Worm (Caenorhabditis elegans): Measurements from ENCODE around the gene scl-10.

DNA sequence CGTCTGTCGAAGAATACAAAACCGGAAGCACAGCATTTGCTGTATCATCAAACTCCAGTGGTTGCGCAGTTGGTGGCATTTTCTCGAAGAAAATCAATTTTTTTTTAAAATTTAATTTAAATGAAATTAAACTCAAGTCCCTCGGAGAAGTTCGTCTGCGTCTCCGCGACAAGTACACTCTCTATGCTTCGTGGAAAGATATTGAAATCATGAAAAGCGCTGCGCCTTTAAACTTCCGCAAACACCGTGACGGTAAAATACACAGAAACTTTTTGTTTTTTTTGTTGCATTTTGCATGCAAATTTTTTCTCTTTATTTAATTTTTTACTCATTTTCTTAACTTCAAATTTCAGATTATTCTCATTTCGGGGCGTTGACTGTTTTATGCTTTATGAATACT, 50.4 kb downstream of the scl-10 start, which contains the start of the genes dli-1, tin-9.2 and exos-4.1:
- TF ChIP-seq pax-1 (tag; optimal IDR thresholded peaks at IDR 0.05) (no peak), pha-4 (tag; optimal IDR thresholded peaks at IDR 0.05) (no peak), ceh-30 (tag; optimal IDR thresholded peaks at IDR 0.05) (no peak)

All from whole organism, late embryonic.